Fruit fly (Drosophila melanogaster): ENCODE data around the gene BicD.

The BicD gene

DNA sequence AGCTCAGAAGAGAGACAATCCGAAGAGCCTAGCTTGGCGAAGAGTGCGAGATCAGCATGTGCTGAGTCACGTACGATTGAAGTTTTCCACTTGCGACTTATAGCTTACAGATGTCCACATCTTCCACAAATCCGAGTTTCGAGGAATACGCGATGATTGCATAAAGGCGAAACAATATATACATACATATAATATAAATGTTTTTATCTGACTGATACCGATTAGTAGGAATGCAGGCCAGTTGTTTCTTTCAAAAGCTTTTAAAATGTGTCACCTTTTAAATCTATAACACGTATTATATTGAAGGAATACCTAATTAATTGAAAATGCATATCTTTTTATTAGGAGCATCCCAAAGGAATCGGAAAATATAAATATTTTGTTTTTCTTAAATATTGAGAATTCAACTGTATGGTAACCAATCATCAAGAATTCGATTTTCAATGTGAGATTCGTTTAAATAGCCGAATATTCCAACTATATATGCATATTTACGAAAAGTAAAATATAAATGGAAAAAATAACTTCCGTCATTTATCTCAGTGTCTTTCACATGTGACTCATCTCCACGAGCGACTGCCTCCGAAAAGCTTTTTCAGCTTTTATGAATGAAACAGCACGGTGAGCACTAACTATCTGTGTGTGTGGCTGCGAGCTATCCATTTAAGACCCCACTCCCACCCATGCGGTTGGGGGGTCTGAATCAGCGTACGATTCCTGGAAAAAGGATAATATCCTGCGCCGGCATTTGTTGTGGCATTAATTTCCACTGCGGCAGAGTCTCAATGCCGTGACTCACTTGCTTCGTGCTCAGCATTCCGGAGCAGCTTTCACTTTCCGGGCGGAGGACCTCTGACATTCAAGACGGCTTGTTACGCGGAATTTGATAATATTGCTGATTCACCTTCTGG, 22.3 kb downstream of the BicD start (continued):
- TF ChIP-seq sob (GFP tag; IDR thresholded peaks at IDR 0.05): peak; percentile 50; the same call in 1 of the 2 replicates
- TF ChIP-seq CG5180 (GFP tag; optimal IDR thresholded peaks at IDR 0.05): no peak
- TF ChIP-seq Dad (GFP tag; optimal IDR thresholded peaks at IDR 0.05): no peak
- peak; percentile 75 for TF ChIP-seq CG10147 (GFP tag; optimal IDR thresholded peaks at IDR 0.05)
- TF ChIP-seq salm (tag; optimal IDR thresholded peaks at IDR 0.05): no peak
- no peak for TF ChIP-seq cato (GFP tag; optimal IDR thresholded peaks at IDR 0.05; ENCODE audit: borderline replicate concordance)
- TF ChIP-seq eve (GFP tag; optimal IDR thresholded peaks at IDR 0.05): peak in 1 of 2 experiments; percentile 74
- no peak for TF ChIP-seq tup (GFP tag; optimal IDR thresholded peaks at IDR 0.05)
- peak; percentile 72 for TF ChIP-seq CG2712 (tag; optimal IDR thresholded peaks at IDR 0.05)
- TF ChIP-seq CG15011 (GFP tag; optimal IDR thresholded peaks at IDR 0.05): peak; percentile 49
- peak; percentile 9 to 53 for TF ChIP-seq Pdp1 (GFP tag; optimal IDR thresholded peaks at IDR 0.05)
- no peak for TF ChIP-seq luna (GFP tag; optimal IDR thresholded peaks at IDR 0.05)
- TF ChIP-seq Taf1 (GFP tag; IDR thresholded peaks at IDR 0.05): 0 out of 2 replicates have a peak, but pooled peaks have one; percentile 9
- no peak for TF ChIP-seq crol (GFP tag; IDR thresholded peaks at IDR 0.05)
- no peak for TF ChIP-seq CG10959 (GFP tag; IDR thresholded peaks at IDR 0.05)
- no peak for TF ChIP-seq CG8478 (optimal IDR thresholded peaks at IDR 0.05)
- TF ChIP-seq Sox102F (GFP tag; optimal IDR thresholded peaks at IDR 0.05): peak; percentile 82
- TF ChIP-seq CG6813 (GFP tag; optimal IDR thresholded peaks at IDR 0.05): peak; percentile 24
- no peak for TF ChIP-seq vvl (GFP tag; IDR thresholded peaks at IDR 0.05)
- TF ChIP-seq usp (GFP tag; optimal IDR thresholded peaks at IDR 0.05): no peak
- no peak for TF ChIP-seq Hr39 (optimal IDR thresholded peaks at IDR 0.05)
- no peak for TF ChIP-seq ac (GFP tag; optimal IDR thresholded peaks at IDR 0.05)
- no peak for TF ChIP-seq sc (optimal IDR thresholded peaks at IDR 0.05)
- peak; percentile 28 for TF ChIP-seq sc (GFP tag; optimal IDR thresholded peaks at IDR 0.05)
- TF ChIP-seq NK7.1 (GFP tag; optimal IDR thresholded peaks at IDR 0.05): peak; percentile 26
- TF ChIP-seq Scr (GFP tag; IDR thresholded peaks at IDR 0.05; ENCODE audit: partially characterized antibody): no peak
- TF ChIP-seq Dbx (GFP tag; IDR thresholded peaks at IDR 0.05): 0 out of 3 replicates have a peak, but pooled peaks have one; percentile 52
- peak; percentile 60 for TF ChIP-seq NfI (GFP tag; optimal IDR thresholded peaks at IDR 0.05)
- TF ChIP-seq CG9876 (GFP tag; optimal IDR thresholded peaks at IDR 0.05): no peak
- TF ChIP-seq Deaf1 (tag; optimal IDR thresholded peaks at IDR 0.05): peak; percentile 46
- no peak for TF ChIP-seq Ets65A (GFP tag)
- TF ChIP-seq CG17186 (GFP tag; optimal IDR thresholded peaks at IDR 0.05): no peak
- TF ChIP-seq CG3065 (GFP tag; optimal IDR thresholded peaks at IDR 0.05): no peak
- TF ChIP-seq Myb (GFP tag; optimal IDR thresholded peaks at IDR 0.05): peak; percentile 26
- peak; percentile 80 for TF ChIP-seq CG2120 (GFP tag; optimal IDR thresholded peaks at IDR 0.05)
- TF ChIP-seq Usf (GFP tag; optimal IDR thresholded peaks at IDR 0.05): no peak
- TF ChIP-seq ato (GFP tag; IDR thresholded peaks at IDR 0.05; ENCODE audit: partially characterized antibody): no peak
- TF ChIP-seq wdn (GFP tag; IDR thresholded peaks at IDR 0.05): no peak
- TF ChIP-seq CG30403 (GFP tag; optimal IDR thresholded peaks at IDR 0.05): peak; percentile 78
- peak; percentile 33 for TF ChIP-seq Max (GFP tag; optimal IDR thresholded peaks at IDR 0.05)
- TF ChIP-seq nerfin-2 (GFP tag; IDR thresholded peaks at IDR 0.05; ENCODE audit: partially characterized antibody): no peak
- TF ChIP-seq en (GFP tag; optimal IDR thresholded peaks at IDR 0.05): peak; percentile 15
- no peak for TF ChIP-seq knrl (GFP tag; IDR thresholded peaks at IDR 0.05; ENCODE audit: partially characterized antibody)
- no peak for TF ChIP-seq hb (GFP tag; IDR thresholded peaks at IDR 0.05; ENCODE audit: partially characterized antibody)
- no peak for TF ChIP-seq ase (GFP tag; IDR thresholded peaks at IDR 0.05)
- TF ChIP-seq gfzf (GFP tag; optimal IDR thresholded peaks at IDR 0.05): no peak
- peak; percentile 51 for TF ChIP-seq CG18011 (GFP tag; optimal IDR thresholded peaks at IDR 0.05)
- no peak for TF ChIP-seq CG2199 (GFP tag; IDR thresholded peaks at IDR 0.05)
- TF ChIP-seq dpn (GFP tag; optimal IDR thresholded peaks at IDR 0.05): peak; percentile 29 to 45

Measured in whole organism, embryonic.